Fruit fly (Drosophila melanogaster): Measurements from ENCODE around the gene CG11698.

dm6 chr3R:8355579-8355978 lies 43.6 kb downstream of the CG11698 start:
- no peak for TF ChIP-seq CTCF (optimal IDR thresholded peaks at IDR 0.05)
- TF ChIP-seq CG8478 (optimal IDR thresholded peaks at IDR 0.05) = no peak
